Worm (Caenorhabditis elegans): ENCODE measurements around the gene C14C6.8.

- no peak for TF ChIP-seq K02D7.2 (tag; optimal IDR thresholded peaks at IDR 0.05)
- TF ChIP-seq fkh-10 (GFP tag; optimal IDR thresholded peaks at IDR 0.05): no peak
- TF ChIP-seq nhr-11 (tag; optimal IDR thresholded peaks at IDR 0.05): no peak
- TF ChIP-seq pqm-1 (tag; optimal IDR thresholded peaks at IDR 0.05): no peak
- TF ChIP-seq unc-42 (tag; optimal IDR thresholded peaks at IDR 0.05): no peak
These were observed 40.0 kb upstream of the C14C6.8 start, which contains the start of gene ZK488.5 for ce11 chrV:592959-593358.
